Worm (Caenorhabditis elegans) whole organism, young adult: ENCODE data around the gene srab-2.

Experiments
- B0336.3 ChIP-seq: fragments of 200-800 bp; sonication (Bioruptor generic); IDR thresholded peaks from 2 replicates; pipeline ENCODE4 v1.3.6; 2022; ENCODE audit warnings: missing genetic modification characterization, missing compliant biosample characterization
- D2030.7 ChIP-seq: fragments of 200-800 bp; sonication (Bioruptor generic); IDR thresholded peaks from 2 replicates; pipeline ENCODE4 v1.3.6; 2022; ENCODE audit warnings: missing genetic modification reagents, missing genetic modification characterization, missing compliant biosample characterization
- F23B12.7 ChIP-seq: sonication (generic microtip); optimal IDR thresholded peaks from 2 replicates; lab custom pipeline; 2017; ENCODE audit warnings: missing genetic modification characterization, mild to moderate bottlenecking, missing compliant biosample characterization, antibody characterized with exemption, moderate library complexity; ENCODE audit not compliant: insufficient read depth
- F55B11.4 ChIP-seq: sonication (generic microtip); optimal IDR thresholded peaks from 2 replicates; lab custom pipeline; 2016; ENCODE audit warnings: missing compliant biosample characterization, missing genetic modification characterization, borderline replicate concordance; ENCODE audit not compliant: insufficient read depth
- K12H6.12 ChIP-seq: fragments of 200-800 bp; sonication (Bioruptor generic); optimal IDR thresholded peaks from 2 replicates; lab custom pipeline; 2018; ENCODE audit warnings: mild to moderate bottlenecking, missing genetic modification characterization, missing compliant biosample characterization
- ama-1 ChIP-seq, 3 experiments: fragments of 150-350 bp in 1 of 3; sonication (generic microtip) in 2 of 3; optimal IDR thresholded peaks; 2 replicates each; lab custom pipeline; 2014 to 2018; ENCODE audit warnings: missing biosample characterization in 2 of 3, missing genetic modification characterization in 2 of 3, missing genetic modification reagents in 2 of 3
- attf-5 ChIP-seq: fragments of 200-800 bp; sonication (Bioruptor generic); optimal IDR thresholded peaks from 2 replicates; lab custom pipeline; 2018; ENCODE audit warnings: mild to moderate bottlenecking, missing genetic modification characterization, missing compliant biosample characterization
- ceh-58 ChIP-seq: fragments of 200-800 bp; sonication (Bioruptor generic); IDR thresholded peaks from 2 replicates; pipeline ENCODE4 v1.3.6; 2022; ENCODE audit warnings: missing genetic modification characterization, missing compliant biosample characterization
- ceh-79 ChIP-seq: sonication (generic microtip); optimal IDR thresholded peaks from 2 replicates; lab custom pipeline; 2017; ENCODE audit warnings: mild to moderate bottlenecking, missing genetic modification characterization, missing compliant biosample characterization
- chd-7 ChIP-seq: sonication (generic microtip); optimal IDR thresholded peaks from 2 replicates; lab custom pipeline; 2016; ENCODE audit warnings: mild to moderate bottlenecking, missing genetic modification characterization, moderate library complexity, missing compliant biosample characterization
- dox-1 ChIP-seq: fragments of 200-800 bp; sonication (Bioruptor generic); IDR thresholded peaks from 2 replicates; pipeline ENCODE4 v1.3.6; 2022; ENCODE audit warnings: missing genetic modification reagents, missing genetic modification characterization, missing compliant biosample characterization
- ets-4 ChIP-seq: fragments of 200-800 bp; sonication (Bioruptor generic); optimal IDR thresholded peaks from 2 replicates; lab custom pipeline; 2018; ENCODE audit warnings: mild to moderate bottlenecking, missing genetic modification characterization, missing compliant biosample characterization
- fkh-3 ChIP-seq: sonication (generic microtip); optimal IDR thresholded peaks from 2 replicates; lab custom pipeline; 2016; ENCODE audit warnings: mild to moderate bottlenecking, missing genetic modification characterization, missing compliant biosample characterization
- hlh-26 ChIP-seq: fragments of 200-800 bp; sonication (Bioruptor generic); conservative IDR thresholded peaks from 2 replicates; pipeline ENCODE4 v1.3.6; 2022; ENCODE audit warnings: missing genetic modification reagents, missing genetic modification characterization, missing compliant biosample characterization
- lin-26 ChIP-seq: fragments of 200-800 bp; sonication (Bioruptor generic); IDR thresholded peaks from 2 replicates; pipeline ENCODE4 v1.3.6; 2022; ENCODE audit warnings: missing genetic modification reagents, missing genetic modification characterization, missing compliant biosample characterization
- lsl-1 ChIP-seq: fragments of 200-800 bp; sonication (Bioruptor generic); optimal IDR thresholded peaks from 2 replicates; lab custom pipeline; 2018; ENCODE audit warnings: mild to moderate bottlenecking, missing genetic modification characterization, moderate library complexity, missing compliant biosample characterization
- madf-6 ChIP-seq: fragments of 200-800 bp; sonication (Bioruptor generic); IDR thresholded peaks from 2 replicates; pipeline ENCODE4 v1.3.6; 2022; ENCODE audit warnings: missing genetic modification reagents, missing genetic modification characterization, missing compliant biosample characterization
- madf-8 ChIP-seq: fragments of 200-800 bp; sonication (Bioruptor generic); conservative IDR thresholded peaks from 2 replicates; pipeline ENCODE4 v1.3.6; 2022; ENCODE audit warnings: missing genetic modification reagents, missing genetic modification characterization, missing compliant biosample characterization
- mel-28 ChIP-seq: sonication (generic microtip); optimal IDR thresholded peaks from 2 replicates; lab custom pipeline; 2016; ENCODE audit warnings: borderline replicate concordance, mild to moderate bottlenecking, missing genetic modification characterization, missing compliant biosample characterization
- mes-4 ChIP-seq: sonication (generic microtip); optimal IDR thresholded peaks from 2 replicates; lab custom pipeline; 2016; ENCODE audit warnings: missing genotype, missing genetic modification characterization, missing compliant biosample characterization
- nhr-27 ChIP-seq: fragments of 200-800 bp; sonication (Bioruptor generic); optimal IDR thresholded peaks from 2 replicates; lab custom pipeline; 2018; ENCODE audit warnings: mild to moderate bottlenecking, missing genetic modification characterization, moderate library complexity, missing compliant biosample characterization
- nhr-80 ChIP-seq: sonication (generic microtip); optimal IDR thresholded peaks from 2 replicates; lab custom pipeline; 2016; ENCODE audit warnings: missing genetic modification characterization, missing compliant biosample characterization
- nhr-90 ChIP-seq: sonication (generic microtip); optimal IDR thresholded peaks from 2 replicates; lab custom pipeline; 2016; ENCODE audit warnings: missing genotype, mild to moderate bottlenecking, missing genetic modification characterization, missing compliant biosample characterization
- pha-4 ChIP-seq: fragments of 150-350 bp; sonication (generic microtip); optimal IDR thresholded peaks from 2 replicates; lab custom pipeline; 2014; ENCODE audit warnings: missing biosample characterization, missing genetic modification reagents, missing genetic modification characterization
- rcor-1 ChIP-seq: fragments of 200-800 bp; sonication (Bioruptor generic); IDR thresholded peaks from 2 replicates; pipeline ENCODE4 v1.3.6; 2022; ENCODE audit warnings: missing genetic modification reagents, missing genetic modification characterization, missing compliant biosample characterization
- repo-1 ChIP-seq: sonication (generic microtip); optimal IDR thresholded peaks from 2 replicates; lab custom pipeline; 2017; ENCODE audit warnings: mild to moderate bottlenecking, missing genetic modification characterization, missing compliant biosample characterization
- tbp1 ChIP-seq: fragments of 200-800 bp; sonication (Bioruptor generic); optimal IDR thresholded peaks from 2 replicates; lab custom pipeline; 2018; ENCODE audit warnings: mild to moderate bottlenecking, missing genetic modification characterization, missing compliant biosample characterization
- xnd-1 ChIP-seq: sonication (generic microtip); optimal IDR thresholded peaks from 2 replicates; lab custom pipeline; 2016; ENCODE audit warnings: missing genotype, missing genetic modification reagents, missing genetic modification characterization, missing compliant biosample characterization
- zim-3 ChIP-seq: sonication (generic microtip); optimal IDR thresholded peaks from 2 replicates; lab custom pipeline; 2017; ENCODE audit warnings: mild to moderate bottlenecking, missing genetic modification characterization, moderate library complexity, missing compliant biosample characterization
- ztf-22 ChIP-seq: fragments of 200-800 bp; sonication (Bioruptor generic); optimal IDR thresholded peaks from 2 replicates; lab custom pipeline; 2018; ENCODE audit warnings: mild to moderate bottlenecking, missing genetic modification characterization, moderate library complexity, missing compliant biosample characterization
- ztf-28 ChIP-seq: fragments of 200-800 bp; sonication (Bioruptor generic); IDR thresholded peaks from 2 replicates; pipeline ENCODE4 v1.3.6; 2022; ENCODE audit warnings: missing genetic modification reagents, missing genetic modification characterization, missing compliant biosample characterization

Gene srab-2

ce11 chrV:5126793-5127192 lies 22.0 kb upstream of the srab-2 start, which contains the start of gene F14F9.5:
F14F9.5 (plus strand) TSS chrV:5127093.
- TF ChIP-seq B0336.3 (GFP tag; lab: Robert Waterston, UW) (no peak), ets-4 (GFP tag; lab: Kevin White, UChicago) (no peak), zim-3 (tag; lab: Kevin White, UChicago) (no peak), K12H6.12 (no peak), xnd-1 (no peak), pha-4 (no peak), D2030.7 (GFP tag; lab: Robert Waterston, UW) (no peak), lin-26 (GFP tag; lab: Robert Waterston, UW) (no peak), attf-5 (GFP tag; lab: Kevin White, UChicago) (no peak), mes-4 (tag; lab: Kevin White, UChicago) (no peak), nhr-27 (tag; lab: Kevin White, UChicago) (no peak), F55B11.4 (tag; lab: Kevin White, UChicago) (no peak), mel-28 (no peak), ztf-22 (no peak), F23B12.7 (tag; lab: Kevin White, UChicago) (no peak), madf-8 (GFP tag; lab: Robert Waterston, UW) (no peak), hlh-26 (no peak), fkh-3 (tag; lab: Kevin White, UChicago) (no peak)
- TF ChIP-seq, all 124 proteins: peak for 0

ce11 chrV:5119679-5120078 lies 14.8 kb upstream of the srab-2 start, which contains the start of gene sid-1:
sid-1 (plus strand) TSS chrV:5119970.
- TF ChIP-seq tbp1 (no peak), nhr-80 (tag; lab: Kevin White, UChicago) (peak; percentile 24), F23B12.7 (tag; lab: Kevin White, UChicago) (no peak), rcor-1 (GFP tag; lab: Robert Waterston, UW) (no peak), repo-1 (tag; lab: Kevin White, UChicago) (no peak)

ce11 chrV:5119109-5119508 lies 14.3 kb upstream of the srab-2 start, which contains the start of gene C04F5.9:
C04F5.9 (minus strand) TSS chrV:5119209.
- no peak for TF ChIP-seq F55B11.4 (tag; lab: Kevin White, UChicago)
- no peak for TF ChIP-seq dox-1
- TF ChIP-seq ama-1 (optimal IDR thresholded peaks at IDR 0.05; lab: Kevin White, UChicago), result no peak
- TF ChIP-seq ama-1 (GFP tag; optimal IDR thresholded peaks at IDR 0.05; lab: Kevin White, UChicago), result no peak
- no peak for TF ChIP-seq chd-7 (tag; lab: Kevin White, UChicago)
- TF ChIP-seq, all 124 proteins: peak for 0

- no peak for TF ChIP-seq ceh-79 (tag; lab: Kevin White, UChicago)
- no peak for TF ChIP-seq nhr-90 (tag; lab: Kevin White, UChicago)
- TF ChIP-seq lsl-1, result peak; percentile 38
Observed at ce11 chrV:5113654-5114053, 8.8 kb upstream of the srab-2 start, which contains the start of gene C04F5.8. C04F5.8 (minus strand) TSS chrV:5113754.

ce11 chrV:5110684-5111083 lies 5.8 kb upstream of the srab-2 start, which contains the start of gene ugt-63:
ugt-63 (minus strand) TSS chrV:5110772.
- no peak for TF ChIP-seq ztf-28 (GFP tag; lab: Robert Waterston, UW)
- 0 out of 2 replicates have a peak, but pooled peaks have one; percentile 18 for TF ChIP-seq ceh-58 (GFP tag; lab: Robert Waterston, UW)
- TF ChIP-seq madf-6 (GFP tag; lab: Robert Waterston, UW), result no peak
